Worm (Caenorhabditis elegans) whole organism, mixed stage, embryonic: Measurements from ENCODE around the gene Y32B12B.2.

Experiments
- M03D4.4 ChIP-seq: sonication (generic microtip); optimal IDR thresholded peaks from 2 replicates; lab custom pipeline; 2017; ENCODE audit warnings: mild to moderate bottlenecking, missing genetic modification characterization, missing compliant biosample characterization
- bed-3 ChIP-seq: fragments of 200-800 bp; sonication (Bioruptor generic); optimal IDR thresholded peaks from 3 replicates; lab custom pipeline; 2018; ENCODE audit warnings: mild to moderate bottlenecking, missing genetic modification characterization, moderate library complexity, missing compliant biosample characterization
- blmp-1 ChIP-seq: fragments of 150-350 bp; optimal IDR thresholded peaks from 2 replicates; lab custom pipeline; 2014; ENCODE audit warnings: missing biosample characterization, missing genetic modification characterization
- ceh-39 ChIP-seq: fragments of 150-350 bp; optimal IDR thresholded peaks from 2 replicates; lab custom pipeline; 2014; ENCODE audit warnings: missing biosample characterization, missing genetic modification characterization
- ceh-43 ChIP-seq: fragments of 200-800 bp; sonication (Bioruptor generic); optimal IDR thresholded peaks from 2 replicates; lab custom pipeline; 2018; ENCODE audit warnings: mild to moderate bottlenecking, missing genetic modification characterization, moderate library complexity, missing compliant biosample characterization
- ceh-83 ChIP-seq: fragments of 200-800 bp; sonication (Bioruptor generic); optimal IDR thresholded peaks from 2 replicates; lab custom pipeline; 2018; ENCODE audit warnings: mild to moderate bottlenecking, missing genetic modification characterization, missing compliant biosample characterization
- ces-1 ChIP-seq: fragments of 150-350 bp; optimal IDR thresholded peaks from 2 replicates; lab custom pipeline; 2014; ENCODE audit warnings: missing biosample characterization, missing genetic modification reagents, missing genetic modification characterization
- drap-1 ChIP-seq: fragments of 200-800 bp; sonication (Bioruptor generic); optimal IDR thresholded peaks from 3 replicates; lab custom pipeline; 2018; ENCODE audit warnings: mild to moderate bottlenecking, missing genetic modification characterization, missing compliant biosample characterization
- elt-1 ChIP-seq: sonication (generic microtip); optimal IDR thresholded peaks from 2 replicates; lab custom pipeline; 2017; ENCODE audit warnings: missing genetic modification characterization, mild to moderate bottlenecking, missing compliant biosample characterization, antibody characterized with exemption, moderate library complexity, borderline replicate concordance; ENCODE audit not compliant: insufficient read depth
- elt-3 ChIP-seq: fragments of 150-350 bp; optimal IDR thresholded peaks from 2 replicates; lab custom pipeline; 2014; ENCODE audit warnings: missing biosample characterization, missing genetic modification characterization
- flh-1 ChIP-seq: fragments of 200-800 bp; sonication (Bioruptor generic); optimal IDR thresholded peaks from 2 replicates; lab custom pipeline; 2018; ENCODE audit warnings: mild to moderate bottlenecking, missing genetic modification characterization, moderate library complexity, missing compliant biosample characterization
- ham-2 ChIP-seq: fragments of 200-800 bp; sonication (Bioruptor generic); optimal IDR thresholded peaks from 2 replicates; lab custom pipeline; 2018; ENCODE audit warnings: mild to moderate bottlenecking, missing genetic modification characterization, missing compliant biosample characterization
- hlh-1 ChIP-seq: fragments of 150-350 bp; optimal IDR thresholded peaks from 2 replicates; lab custom pipeline; 2014; ENCODE audit warnings: missing biosample characterization, missing genetic modification reagents, missing genetic modification characterization
- lin-13 ChIP-seq: fragments of 150-350 bp; optimal IDR thresholded peaks from 2 replicates; lab custom pipeline; 2014; ENCODE audit warnings: missing biosample characterization, missing genetic modification characterization
- lin-32 ChIP-seq: fragments of 200-800 bp; sonication (Bioruptor generic); optimal IDR thresholded peaks from 2 replicates; lab custom pipeline; 2018; ENCODE audit warnings: mild to moderate bottlenecking, missing genetic modification characterization, missing compliant biosample characterization
- mab-5 ChIP-seq: fragments of 150-350 bp; optimal IDR thresholded peaks from 2 replicates; lab custom pipeline; 2014; ENCODE audit warnings: missing biosample characterization, missing genetic modification characterization
- mep-1 ChIP-seq: fragments of 150-350 bp; optimal IDR thresholded peaks from 2 replicates; lab custom pipeline; 2017; ENCODE audit warnings: missing biosample characterization, missing genetic modification reagents, missing genetic modification characterization, inconsistent platforms
- mls-2 ChIP-seq: sonication (generic microtip); optimal IDR thresholded peaks from 2 replicates; lab custom pipeline; 2016; ENCODE audit warnings: mild to moderate bottlenecking, missing genetic modification characterization, moderate library complexity, missing compliant biosample characterization
- nhr-12 ChIP-seq: fragments of 150-350 bp; optimal IDR thresholded peaks from 2 replicates; lab custom pipeline; 2014; ENCODE audit warnings: missing biosample characterization, missing genetic modification characterization
- nhr-237 ChIP-seq: fragments of 150-350 bp; optimal IDR thresholded peaks from 2 replicates; lab custom pipeline; 2014; ENCODE audit warnings: missing biosample characterization, missing genetic modification characterization
- nhr-28 ChIP-seq: fragments of 150-350 bp; optimal IDR thresholded peaks from 2 replicates; lab custom pipeline; 2014; ENCODE audit warnings: missing biosample characterization, missing genetic modification characterization
- nhr-76 ChIP-seq: sonication (generic microtip); optimal IDR thresholded peaks from 2 replicates; lab custom pipeline; 2017; ENCODE audit warnings: missing biosample characterization, missing genetic modification characterization
- pha-4 ChIP-seq: fragments of 150-350 bp; optimal IDR thresholded peaks from 2 replicates; lab custom pipeline; 2018; ENCODE audit warnings: missing biosample characterization, missing genetic modification reagents, missing genetic modification characterization
- sem-2 ChIP-seq: fragments of 200-800 bp; sonication (Bioruptor generic); optimal IDR thresholded peaks from 2 replicates; lab custom pipeline; 2018; ENCODE audit warnings: mild to moderate bottlenecking, missing genetic modification characterization, missing compliant biosample characterization
- snpc-4 ChIP-seq: fragments of 150-350 bp; optimal IDR thresholded peaks from 2 replicates; lab custom pipeline; 2014; ENCODE audit warnings: missing biosample characterization, missing genetic modification characterization
- tbx-8 ChIP-seq: fragments of 200-800 bp; sonication (Bioruptor generic); optimal IDR thresholded peaks from 2 replicates; lab custom pipeline; 2018; ENCODE audit warnings: mild to moderate bottlenecking, missing genetic modification characterization, moderate library complexity, missing compliant biosample characterization
- unc-120 ChIP-seq: sonication (generic microtip); optimal IDR thresholded peaks from 2 replicates; lab custom pipeline; 2017; ENCODE audit warnings: missing genetic modification characterization, missing compliant biosample characterization; ENCODE audit not compliant: poor library complexity, severe bottlenecking
- unc-39 ChIP-seq: fragments of 150-350 bp; optimal IDR thresholded peaks from 2 replicates; lab custom pipeline; 2014; ENCODE audit warnings: missing biosample characterization, missing genetic modification characterization
- unc-62 ChIP-seq: fragments of 150-350 bp; optimal IDR thresholded peaks from 2 replicates; lab custom pipeline; 2014; ENCODE audit warnings: missing biosample characterization, missing genetic modification reagents, missing genetic modification characterization
- zip-8 ChIP-seq: fragments of 150-350 bp; optimal IDR thresholded peaks from 2 replicates; lab custom pipeline; 2014; ENCODE audit warnings: missing biosample characterization, missing genetic modification characterization
- ztf-11 ChIP-seq: fragments of 150-350 bp; optimal IDR thresholded peaks from 2 replicates; lab custom pipeline; 2014; ENCODE audit warnings: missing biosample characterization, missing genetic modification characterization

Gene Y32B12B.2

ce11 chrV:16573168-16573567 is 35.0 kb downstream of the Y32B12B.2 start, which contains the start of gene str-149:
Gene str-149 (plus strand): TSS chrV:16573468.
- TF ChIP-seq unc-39 (no peak), flh-1 (GFP tag; lab: Kevin White, UChicago) (no peak), pha-4 (tag; lab: Kevin White, UChicago) (no peak), mep-1 (tag; lab: Kevin White, UChicago) (no peak), drap-1 (GFP tag; lab: Kevin White, UChicago) (no peak), lin-32 (GFP tag; lab: Kevin White, UChicago) (no peak), nhr-237 (tag; lab: Kevin White, UChicago) (no peak), nhr-28 (no peak), zip-8 (tag; lab: Kevin White, UChicago) (no peak), hlh-1 (no peak), unc-120 (tag; lab: Kevin White, UChicago) (no peak), blmp-1 (no peak), ztf-11 (tag; lab: Kevin White, UChicago) (no peak), lin-13 (tag; lab: Kevin White, UChicago) (no peak)
- TF ChIP-seq, all 35 proteins: peak for 0

ce11 chrV:16575900-16576299 is 37.7 kb downstream of the Y32B12B.2 start, which contains the start of gene str-151:
Gene str-151 (plus strand): TSS chrV:16576200.
- TF ChIP-seq bed-3 (GFP tag; lab: Kevin White, UChicago) = no peak
- TF ChIP-seq sem-2 = no peak
- no peak for TF ChIP-seq mep-1 (tag; lab: Kevin White, UChicago)
- no peak for TF ChIP-seq elt-3 (tag; lab: Kevin White, UChicago)
- TF ChIP-seq elt-1 = no peak

ce11 chrV:16580424-16580823 is 42.2 kb downstream of the Y32B12B.2 start, which contains the start of gene nhr-271:
Gene nhr-271 (minus strand): TSS chrV:16580524.
- TF ChIP-seq drap-1 (GFP tag; lab: Kevin White, UChicago) (no peak), lin-32 (GFP tag; lab: Kevin White, UChicago) (no peak), ham-2 (GFP tag; lab: Kevin White, UChicago) (no peak), nhr-76 (no peak), nhr-28 (no peak)

- TF ChIP-seq M03D4.4 (tag; lab: Kevin White, UChicago) (no peak), elt-1 (no peak), tbx-8 (GFP tag; lab: Kevin White, UChicago) (no peak)
These were observed 42.9 kb downstream of the Y32B12B.2 start for ce11 chrV:16581061-16581460.

ce11 chrV:16582973-16583372 is 44.8 kb downstream of the Y32B12B.2 start, which contains the start of gene str-150:
Gene str-150 (plus strand): TSS chrV:16583273.
- no peak for TF ChIP-seq ceh-83 (GFP tag; lab: Kevin White, UChicago)

ce11 chrV:16588428-16588827 is 50.2 kb downstream of the Y32B12B.2 start, which contains the start of gene srw-73:
Gene srw-73 (minus strand): TSS chrV:16588528.
- TF ChIP-seq nhr-237 (tag; lab: Kevin White, UChicago) (no peak), zip-8 (tag; lab: Kevin White, UChicago) (no peak), ces-1 (no peak), snpc-4 (tag; lab: Kevin White, UChicago) (no peak), nhr-12 (tag; lab: Kevin White, UChicago) (no peak), pha-4 (tag; lab: Kevin White, UChicago) (no peak), elt-3 (tag; lab: Kevin White, UChicago) (no peak), nhr-76 (no peak), elt-1 (no peak), mab-5 (no peak), tbx-8 (GFP tag; lab: Kevin White, UChicago) (no peak), bed-3 (GFP tag; lab: Kevin White, UChicago) (no peak), blmp-1 (no peak), ceh-39 (tag; lab: Kevin White, UChicago) (no peak), lin-32 (GFP tag; lab: Kevin White, UChicago) (no peak), nhr-28 (no peak), unc-39 (no peak), flh-1 (GFP tag; lab: Kevin White, UChicago) (no peak)

ce11 chrV:16589488-16589887 is 51.3 kb downstream of the Y32B12B.2 start:
- TF ChIP-seq unc-62 (no peak), unc-120 (tag; lab: Kevin White, UChicago) (no peak), bed-3 (GFP tag; lab: Kevin White, UChicago) (no peak), ztf-11 (tag; lab: Kevin White, UChicago) (no peak), hlh-1 (no peak), drap-1 (GFP tag; lab: Kevin White, UChicago) (no peak), ceh-43 (no peak), flh-1 (GFP tag; lab: Kevin White, UChicago) (no peak), mls-2 (tag; lab: Kevin White, UChicago) (no peak), zip-8 (tag; lab: Kevin White, UChicago) (no peak)
- TF ChIP-seq, all 35 proteins: peak for 0
